Fruit fly (Drosophila melanogaster) whole organism, embryonic: ENCODE measurements around the gene CG1638.

Source experiments
- CG11398 ChIP-seq: fragments of 200-800 bp; sonication (Bioruptor generic); optimal IDR thresholded peaks from 2 replicates; lab custom pipeline; 2016; ENCODE audit warnings: missing biosample characterization, missing genetic modification characterization
- CG12391 ChIP-seq: fragments of 200-800 bp; sonication (Bioruptor generic); optimal IDR thresholded peaks from 3 replicates; lab custom pipeline; 2018; ENCODE audit warnings: missing biosample characterization, mild to moderate bottlenecking, missing genetic modification characterization, moderate library complexity
- CG14014 ChIP-seq: fragments of 200-800 bp; sonication (Bioruptor generic); IDR thresholded peaks from 2 replicates; pipeline ENCODE4 v1.3.6; 2022; ENCODE audit warnings: missing biosample characterization, missing genetic modification characterization
- CG15011 ChIP-seq: fragments of 200-800 bp; sonication (Bioruptor generic); optimal IDR thresholded peaks from 3 replicates; lab custom pipeline; 2018; ENCODE audit warnings: missing biosample characterization, mild to moderate bottlenecking, missing genetic modification characterization
- CG1529 ChIP-seq: fragments of 200-800 bp; sonication (Bioruptor generic); optimal IDR thresholded peaks from 3 replicates; lab custom pipeline; 2018; ENCODE audit warnings: missing biosample characterization, missing genetic modification characterization
- CG16813 ChIP-seq: fragments of 200-800 bp; sonication (Bioruptor generic); IDR thresholded peaks from 3 replicates; pipeline ENCODE4 v1.3.6; 2022; ENCODE audit warnings: missing biosample characterization, missing genetic modification characterization; ENCODE audit not compliant: partially characterized antibody
- CG17802 ChIP-seq: fragments of 200-800 bp; sonication (Bioruptor generic); optimal IDR thresholded peaks from 2 replicates; lab custom pipeline; 2018; ENCODE audit warnings: missing biosample characterization, mild to moderate bottlenecking, missing genetic modification characterization, moderate library complexity
- CG1792 ChIP-seq: fragments of 200-800 bp; sonication (Bioruptor generic); optimal IDR thresholded peaks from 2 replicates; lab custom pipeline; 2016; ENCODE audit warnings: missing biosample characterization, missing genetic modification characterization
- CG18011 ChIP-seq: fragments of 200-800 bp; sonication (Bioruptor generic); optimal IDR thresholded peaks from 2 replicates; lab custom pipeline; 2017; ENCODE audit warnings: missing biosample characterization, missing genetic modification characterization, mild to moderate bottlenecking, moderate library complexity, missing genotype
- CG3281 ChIP-seq: fragments of 200-800 bp; sonication (Bioruptor generic); optimal IDR thresholded peaks from 3 replicates; lab custom pipeline; 2017; ENCODE audit warnings: missing biosample characterization, mild to moderate bottlenecking, missing genetic modification characterization
- CG33557 ChIP-seq: fragments of 200-800 bp; sonication (Bioruptor generic); optimal IDR thresholded peaks from 2 replicates; lab custom pipeline; 2019; ENCODE audit warnings: missing biosample characterization, mild to moderate bottlenecking, missing genetic modification characterization, moderate library complexity
- CG3995 ChIP-seq: fragments of 200-800 bp; sonication (Bioruptor generic); optimal IDR thresholded peaks from 3 replicates; lab custom pipeline; 2016; ENCODE audit warnings: missing biosample characterization, missing genetic modification characterization
- CG6689 ChIP-seq: fragments of 200-800 bp; sonication (Bioruptor generic); IDR thresholded peaks from 2 replicates; pipeline ENCODE4 v1.3.6; 2022; ENCODE audit warnings: missing biosample characterization, missing genetic modification characterization
- CG9932 ChIP-seq: fragments of 200-800 bp; sonication (Bioruptor generic); IDR thresholded peaks from 2 replicates; pipeline ENCODE4 v1.3.6; 2022; ENCODE audit warnings: missing biosample characterization, missing genetic modification characterization
- Camta ChIP-seq: fragments of 200-800 bp; sonication (Bioruptor generic); optimal IDR thresholded peaks from 2 replicates; lab custom pipeline; 2016; ENCODE audit warnings: missing biosample characterization, missing genetic modification characterization
- Chrac-16 ChIP-seq: fragments of 200-800 bp; sonication (Bioruptor generic); optimal IDR thresholded peaks from 3 replicates; lab custom pipeline; 2016; ENCODE audit warnings: missing biosample characterization, missing genetic modification characterization
- Dfd ChIP-seq, 2 experiments: fragments of >200 bp; optimal IDR thresholded peaks; 2 replicates each; lab custom pipeline; 2017; ENCODE audit warnings: missing biosample characterization in 2 of 2, missing genetic modification characterization in 2 of 2
- Doc3 ChIP-seq: fragments of 200-800 bp; sonication (Bioruptor generic); IDR thresholded peaks from 3 replicates; pipeline ENCODE4 v1.3.6; 2022; ENCODE audit warnings: missing biosample characterization, missing genetic modification characterization; ENCODE audit not compliant: partially characterized antibody
- ERR ChIP-seq: fragments of 200-800 bp; sonication (Bioruptor generic); optimal IDR thresholded peaks from 2 replicates; lab custom pipeline; 2016; ENCODE audit warnings: missing biosample characterization, missing genetic modification characterization
- Ets97D ChIP-seq: fragments of 200-800 bp; sonication (Bioruptor generic); optimal IDR thresholded peaks from 3 replicates; lab custom pipeline; 2016; ENCODE audit warnings: missing biosample characterization, missing genetic modification characterization
- Fer3 ChIP-seq: fragments of 200-800 bp; sonication (Bioruptor generic); optimal IDR thresholded peaks from 2 replicates; lab custom pipeline; 2018; ENCODE audit warnings: missing biosample characterization, mild to moderate bottlenecking, missing genetic modification characterization, moderate library complexity
- HHEX ChIP-seq: fragments of 200-800 bp; sonication (Bioruptor generic); optimal IDR thresholded peaks from 3 replicates; lab custom pipeline; 2017; ENCODE audit warnings: missing biosample characterization, mild to moderate bottlenecking, missing genetic modification characterization, missing genetic modification reagents
- HLHmδ ChIP-seq: fragments of 200-800 bp; sonication (Bioruptor generic); optimal IDR thresholded peaks from 2 replicates; lab custom pipeline; 2018; ENCODE audit warnings: missing biosample characterization, mild to moderate bottlenecking, missing genetic modification characterization, moderate library complexity
- Hsf ChIP-seq: fragments of 200-800 bp; sonication (Bioruptor generic); optimal IDR thresholded peaks from 3 replicates; lab custom pipeline; 2016; ENCODE audit warnings: missing biosample characterization, missing genetic modification characterization
- MESR4 ChIP-seq: fragments of 200-800 bp; sonication (Bioruptor generic); optimal IDR thresholded peaks from 2 replicates; lab custom pipeline; 2018; ENCODE audit warnings: missing biosample characterization, mild to moderate bottlenecking, missing genetic modification characterization, moderate library complexity
- Max ChIP-seq: fragments of 200-800 bp; sonication (Bioruptor generic); optimal IDR thresholded peaks from 2 replicates; lab custom pipeline; 2016; ENCODE audit warnings: missing biosample characterization, mild to moderate bottlenecking, missing genetic modification characterization
- NC2β ChIP-seq: fragments of 200-800 bp; sonication (Bioruptor generic); optimal IDR thresholded peaks from 2 replicates; lab custom pipeline; 2016; ENCODE audit warnings: missing biosample characterization, missing genetic modification characterization
- YL-1 ChIP-seq: fragments of 200-800 bp; sonication (Bioruptor generic); optimal IDR thresholded peaks from 3 replicates; lab custom pipeline; 2017; ENCODE audit warnings: missing biosample characterization, mild to moderate bottlenecking, missing genetic modification characterization
- bcd ChIP-seq: fragments of 200-800 bp; sonication (Bioruptor generic); optimal IDR thresholded peaks from 2 replicates; lab custom pipeline; 2017; ENCODE audit warnings: missing biosample characterization, mild to moderate bottlenecking, missing genetic modification characterization
- bigmax ChIP-seq: fragments of 200-800 bp; sonication (Bioruptor generic); optimal IDR thresholded peaks from 2 replicates; lab custom pipeline; 2018; ENCODE audit warnings: missing biosample characterization, mild to moderate bottlenecking, missing genetic modification characterization
- chif ChIP-seq, 2 experiments: fragments of 200-800 bp; sonication (Bioruptor generic); optimal IDR thresholded peaks; 3 replicates each; lab custom pipeline; 2016; ENCODE audit warnings: missing biosample characterization in 2 of 2, missing genetic modification characterization in 2 of 2
- chm ChIP-seq: fragments of 200-800 bp; sonication (Bioruptor generic); IDR thresholded peaks from 2 replicates; pipeline ENCODE4 v1.3.6; 2022; ENCODE audit warnings: missing biosample characterization, missing genetic modification characterization
- corto ChIP-seq: fragments of 200-800 bp; sonication (Bioruptor generic); optimal IDR thresholded peaks from 2 replicates; lab custom pipeline; 2016; ENCODE audit warnings: missing biosample characterization, mild to moderate bottlenecking, missing genetic modification characterization, moderate library complexity
- crol ChIP-seq: fragments of 200-800 bp; sonication (Bioruptor generic); IDR thresholded peaks from 2 replicates; pipeline ENCODE4 v1.3.6; 2022; ENCODE audit warnings: missing biosample characterization, missing genetic modification characterization
- dan ChIP-seq: fragments of 200-800 bp; sonication (Bioruptor generic); IDR thresholded peaks from 2 replicates; pipeline ENCODE4 v1.3.6; 2022; ENCODE audit warnings: missing biosample characterization, missing genetic modification characterization
- dysf ChIP-seq: fragments of 200-800 bp; sonication (Bioruptor generic); IDR thresholded peaks from 3 replicates; pipeline ENCODE4 v1.3.6; 2022; ENCODE audit warnings: missing biosample characterization, missing genetic modification characterization
- esg ChIP-seq: fragments of 200-800 bp; sonication (Bioruptor generic); conservative IDR thresholded peaks from 2 replicates; pipeline ENCODE4 v1.3.6; 2022; ENCODE audit warnings: missing biosample characterization, missing genetic modification characterization
- gem ChIP-seq: fragments of 200-800 bp; sonication (Bioruptor generic); optimal IDR thresholded peaks from 2 replicates; lab custom pipeline; 2019; ENCODE audit warnings: missing biosample characterization, mild to moderate bottlenecking, missing genetic modification characterization, moderate library complexity
- gfzf ChIP-seq: fragments of 200-800 bp; sonication (Bioruptor generic); optimal IDR thresholded peaks from 2 replicates; lab custom pipeline; 2016; ENCODE audit warnings: missing biosample characterization, mild to moderate bottlenecking, missing genetic modification characterization, moderate library complexity
- hbn ChIP-seq: fragments of 200-800 bp; sonication (Bioruptor generic); IDR thresholded peaks from 2 replicates; pipeline ENCODE4 v1.3.6; 2022; ENCODE audit warnings: missing biosample characterization, missing genetic modification characterization; ENCODE audit not compliant: partially characterized antibody
- her ChIP-seq: fragments of 200-800 bp; sonication (Bioruptor generic); optimal IDR thresholded peaks from 2 replicates; lab custom pipeline; 2016; ENCODE audit warnings: missing biosample characterization, missing genetic modification characterization
- jing ChIP-seq: fragments of 200-800 bp; sonication (Bioruptor generic); optimal IDR thresholded peaks from 2 replicates; lab custom pipeline; 2018; ENCODE audit warnings: missing biosample characterization, mild to moderate bottlenecking, missing genetic modification characterization
- jumu ChIP-seq: fragments of 200-800 bp; sonication (Bioruptor generic); optimal IDR thresholded peaks from 3 replicates; lab custom pipeline; 2016; ENCODE audit warnings: missing biosample characterization, missing genetic modification characterization
- lmd ChIP-seq: fragments of 200-800 bp; sonication (Bioruptor generic); IDR thresholded peaks from 2 replicates; pipeline ENCODE4 v1.3.6; 2022; ENCODE audit warnings: missing biosample characterization, missing genetic modification characterization
- nau ChIP-seq: fragments of 200-800 bp; sonication (Bioruptor generic); optimal IDR thresholded peaks from 3 replicates; lab custom pipeline; 2017; ENCODE audit warnings: missing biosample characterization, mild to moderate bottlenecking, missing genetic modification characterization, missing genetic modification reagents
- nmo ChIP-seq: fragments of 200-800 bp; sonication (Bioruptor generic); optimal IDR thresholded peaks from 2 replicates; lab custom pipeline; 2018; ENCODE audit warnings: missing biosample characterization, mild to moderate bottlenecking, missing genetic modification characterization, moderate library complexity
- sd ChIP-seq: fragments of 200-800 bp; sonication (Bioruptor generic); optimal IDR thresholded peaks from 3 replicates; lab custom pipeline; 2018; ENCODE audit warnings: missing biosample characterization, mild to moderate bottlenecking, missing genetic modification characterization, moderate library complexity
- sqz ChIP-seq: fragments of 200-800 bp; sonication (Bioruptor generic); optimal IDR thresholded peaks from 3 replicates; lab custom pipeline; 2018; ENCODE audit warnings: missing biosample characterization, mild to moderate bottlenecking, missing genetic modification characterization
- toy ChIP-seq: fragments of 200-800 bp; sonication (Bioruptor generic); IDR thresholded peaks from 2 replicates; pipeline ENCODE4 v1.3.6; 2022; ENCODE audit warnings: missing biosample characterization, missing genetic modification characterization
- unpg ChIP-seq: fragments of 200-800 bp; sonication (Bioruptor generic); optimal IDR thresholded peaks from 3 replicates; lab custom pipeline; 2018; ENCODE audit warnings: missing biosample characterization, mild to moderate bottlenecking, missing genetic modification characterization, moderate library complexity

Gene CG1638

dm6 chr3R:31548766-31549510, 41.4 kb upstream of the CG1638 start (continued):
- TF ChIP-seq dan (GFP tag; lab: Robert Waterston, UW) (no peak), Ets97D (no peak), Fer3 (tag; lab: Kevin White, UChicago) (no peak), CG16813 (GFP tag; lab: Robert Waterston, UW) (no peak), CG1792 (GFP tag; lab: Kevin White, UChicago) (no peak), chm (GFP tag; lab: Robert Waterston, UW) (no peak), ERR (GFP tag; lab: Kevin White, UChicago) (no peak), sd (tag; lab: Kevin White, UChicago) (no peak), CG1529 (peak; percentile 24), Max (GFP tag; lab: Kevin White, UChicago) (no peak), HHEX (GFP tag; lab: Kevin White, UChicago) (no peak), gem (tag; lab: Kevin White, UChicago) (peak; percentile 20), toy (GFP tag; lab: Robert Waterston, UW) (no peak), jumu (GFP tag; lab: Kevin White, UChicago) (no peak), jing (GFP tag; lab: Kevin White, UChicago) (no peak), Dfd (GFP tag; optimal IDR thresholded peaks at IDR 0.05; lab: Kevin White, UChicago) (no peak), CG6689 (GFP tag; lab: Robert Waterston, UW) (peak; percentile 15; the same call in 1 of the 2 replicates), esg (no peak), CG12391 (tag; lab: Kevin White, UChicago) (no peak), Camta (GFP tag; lab: Kevin White, UChicago) (no peak), corto (GFP tag; lab: Kevin White, UChicago) (no peak), CG11398 (GFP tag; lab: Kevin White, UChicago) (no peak), CG18011 (GFP tag; lab: Kevin White, UChicago) (no peak), NC2β (GFP tag; lab: Kevin White, UChicago) (no peak), nmo (GFP tag; lab: Kevin White, UChicago) (no peak), her (GFP tag; lab: Kevin White, UChicago) (no peak), crol (no peak), Chrac-16 (GFP tag; lab: Kevin White, UChicago) (no peak), CG33557 (GFP tag; lab: Kevin White, UChicago) (peak; percentile 58), Hsf (GFP tag; lab: Kevin White, UChicago) (no peak)
- TF ChIP-seq, all 482 proteins: peak for 63

- TF ChIP-seq MESR4 (GFP tag; lab: Kevin White, UChicago): no peak
- peak; percentile 61 for TF ChIP-seq sqz (GFP tag; lab: Kevin White, UChicago)
- TF ChIP-seq HLHmδ: peak; percentile 76
- TF ChIP-seq CG14014 (GFP tag; lab: Robert Waterston, UW): no peak
- TF ChIP-seq CG15011 (GFP tag; lab: Kevin White, UChicago): peak; percentile 64
- TF ChIP-seq CG1529: peak; percentile 53
- peak; percentile 14 to 62 for TF ChIP-seq chif (GFP tag; optimal IDR thresholded peaks at IDR 0.05; lab: Kevin White, UChicago)
- TF ChIP-seq bigmax (GFP tag; lab: Kevin White, UChicago): peak; percentile 35
- TF ChIP-seq YL-1 (GFP tag; lab: Kevin White, UChicago): peak; percentile 68
- peak; percentile 61 for TF ChIP-seq nau (GFP tag; lab: Kevin White, UChicago)
- no peak for TF ChIP-seq gfzf (GFP tag; lab: Kevin White, UChicago)
- no peak for TF ChIP-seq Doc3 (GFP tag; lab: Robert Waterston, UW)
- peak; percentile 66 for TF ChIP-seq unpg (GFP tag; lab: Kevin White, UChicago)
- no peak for TF ChIP-seq hbn (GFP tag; lab: Robert Waterston, UW)
- no peak for TF ChIP-seq CG3281 (GFP tag; lab: Kevin White, UChicago)
- TF ChIP-seq CG3995 (GFP tag; lab: Kevin White, UChicago): no peak
- no peak for TF ChIP-seq lmd (GFP tag; lab: Robert Waterston, UW)
- TF ChIP-seq CG9932 (GFP tag; lab: Robert Waterston, UW): no peak
- TF ChIP-seq CG17802 (tag; lab: Kevin White, UChicago): peak; percentile 45
- no peak for TF ChIP-seq dysf (GFP tag; lab: Robert Waterston, UW)
- peak; percentile 17 for TF ChIP-seq bcd (GFP tag; lab: Kevin White, UChicago)
Measured at dm6 chr3R:31550910-31551309, 39.5 kb upstream of the CG1638 start.
